Fruit fly (Drosophila melanogaster): Measurements from ENCODE around the gene CG4991.
A peak's percentile ranks its signal among the peaks of the same experiment; 100 is the strongest.

CG4991 gene

DNA sequence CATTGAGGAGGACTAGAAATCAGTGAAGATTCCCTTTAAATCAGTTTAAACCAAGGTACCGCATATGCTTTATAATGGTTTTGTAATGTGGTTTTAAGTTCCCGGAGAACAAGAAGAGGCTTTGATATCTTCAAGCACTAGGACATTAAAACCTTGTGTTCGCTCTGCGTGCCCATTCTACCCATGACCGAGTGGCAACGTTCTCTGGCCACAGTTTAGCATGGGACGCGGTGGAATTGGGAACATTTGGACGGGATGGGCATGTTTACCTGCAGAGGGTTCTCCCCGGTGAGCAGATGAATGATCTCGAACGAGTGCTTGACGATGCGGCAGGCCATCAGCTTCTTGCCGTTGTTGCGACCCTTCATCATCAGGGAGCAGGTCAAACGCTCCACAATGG, 54.9 kb downstream of the CG4991 start:
- TF ChIP-seq N (GFP tag; optimal IDR thresholded peaks at IDR 0.05) (no peak), Vsx2 (GFP tag; optimal IDR thresholded peaks at IDR 0.05; ENCODE audit: partially characterized antibody) (no peak), Sp1 (GFP tag; optimal IDR thresholded peaks at IDR 0.05) (no peak), Mio (GFP tag; optimal IDR thresholded peaks at IDR 0.05) (no peak), pan (optimal IDR thresholded peaks at IDR 0.05) (no peak), OdsH (GFP tag; optimal IDR thresholded peaks at IDR 0.05) (no peak), dsf (GFP tag; optimal IDR thresholded peaks at IDR 0.05; ENCODE audit: borderline replicate concordance) (no peak), CrebA (GFP tag; optimal IDR thresholded peaks at IDR 0.05; ENCODE audit: borderline replicate concordance) (no peak), rgr (GFP tag; optimal IDR thresholded peaks at IDR 0.05) (no peak), Dfd (GFP tag; optimal IDR thresholded peaks at IDR 0.05) (no peak), brk (GFP tag; optimal IDR thresholded peaks at IDR 0.05) (no peak), fru (GFP tag; optimal IDR thresholded peaks at IDR 0.05) (no peak), Hnf4 (GFP tag; optimal IDR thresholded peaks at IDR 0.05) (no peak), tai (GFP tag; optimal IDR thresholded peaks at IDR 0.05) (no peak), foxo (GFP tag; optimal IDR thresholded peaks at IDR 0.05) (no peak), Jra (GFP tag; optimal IDR thresholded peaks at IDR 0.05) (no peak), woc (GFP tag; optimal IDR thresholded peaks at IDR 0.05) (no peak), GATAd (GFP tag; optimal IDR thresholded peaks at IDR 0.05) (no peak), dmrt93B (GFP tag; optimal IDR thresholded peaks at IDR 0.05) (no peak)

DNA sequence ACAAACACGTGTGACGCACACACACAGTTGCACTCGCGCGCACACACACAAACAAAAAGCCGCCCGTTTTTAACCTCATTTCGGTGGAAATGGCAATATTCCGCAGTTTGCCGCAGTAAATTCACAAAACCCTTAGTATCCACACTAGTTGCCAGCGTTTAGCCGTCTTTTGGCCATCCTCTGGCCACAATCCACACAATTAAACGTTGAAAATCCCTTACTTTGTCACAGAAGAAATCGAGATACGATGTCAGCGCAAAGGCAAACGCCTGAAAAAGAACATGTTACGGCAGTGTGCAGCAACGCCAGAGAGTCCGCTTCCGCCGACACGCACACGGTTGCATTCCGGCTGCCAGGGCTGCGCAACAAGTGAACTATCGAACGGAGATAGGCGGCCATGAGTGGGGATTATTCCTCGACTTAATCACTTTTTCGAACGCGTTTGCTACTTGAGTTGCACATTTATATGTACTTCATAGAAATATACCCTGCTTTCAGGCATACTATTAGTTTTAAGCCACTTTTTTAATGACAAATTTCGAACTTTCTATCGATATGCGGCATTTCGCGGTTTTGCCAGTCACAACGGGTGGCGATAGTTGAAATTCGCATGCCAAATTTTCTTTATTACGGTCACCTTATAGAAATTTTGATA, 56.5 kb downstream of the CG4991 start, which contains the start of gene RpS5a:
Gene RpS5a (minus strand): TSS at position 282 of the 655 bp plus-strand sequence.
- TF ChIP-seq Sp1 (GFP tag; optimal IDR thresholded peaks at IDR 0.05) (peak; percentile 83), br (GFP tag; optimal IDR thresholded peaks at IDR 0.05) (peak; percentile 70), woc (GFP tag; optimal IDR thresholded peaks at IDR 0.05) (peak; percentile 66), psq (GFP tag; optimal IDR thresholded peaks at IDR 0.05) (peak; percentile 53), OdsH (GFP tag; optimal IDR thresholded peaks at IDR 0.05) (peak; percentile 51), foxo (GFP tag; optimal IDR thresholded peaks at IDR 0.05) (peak in 1 of 2 experiments; percentile 76), tai (GFP tag; optimal IDR thresholded peaks at IDR 0.05) (no peak), Vsx2 (GFP tag; optimal IDR thresholded peaks at IDR 0.05; ENCODE audit: partially characterized antibody) (no peak), Hnf4 (GFP tag; optimal IDR thresholded peaks at IDR 0.05) (peak; percentile 70), CG9705 (GFP tag; optimal IDR thresholded peaks at IDR 0.05) (peak; percentile 91), dl (GFP tag; optimal IDR thresholded peaks at IDR 0.05; ENCODE audit: insufficient read depth in 1 of 2, partially characterized antibody in 2 of 2) (no peak), dsf (GFP tag; optimal IDR thresholded peaks at IDR 0.05; ENCODE audit: borderline replicate concordance) (peak; percentile 26), Myc (optimal IDR thresholded peaks at IDR 0.05) (no peak), h (GFP tag; optimal IDR thresholded peaks at IDR 0.05) (peak; percentile 78), CG32264 (GFP tag; optimal IDR thresholded peaks at IDR 0.05) (peak; percentile 16), dmrt93B (GFP tag; optimal IDR thresholded peaks at IDR 0.05) (peak; percentile 95), Jra (GFP tag; optimal IDR thresholded peaks at IDR 0.05) (peak; percentile 16), Dif (GFP tag; optimal IDR thresholded peaks at IDR 0.05; ENCODE audit: partially characterized antibody) (no peak), Hr83 (GFP tag; optimal IDR thresholded peaks at IDR 0.05; ENCODE audit: poor library complexity, severe bottlenecking) (peak; percentile 58), usp (GFP tag; optimal IDR thresholded peaks at IDR 0.05) (no peak), HLH106 (tag; optimal IDR thresholded peaks at IDR 0.05) (peak; percentile 80), Mio (GFP tag; optimal IDR thresholded peaks at IDR 0.05) (no peak), sv (GFP tag; optimal IDR thresholded peaks at IDR 0.05) (peak; percentile 76), N (GFP tag; optimal IDR thresholded peaks at IDR 0.05) (peak; percentile 60), Dfd (GFP tag; optimal IDR thresholded peaks at IDR 0.05) (no peak), jim (GFP tag; optimal IDR thresholded peaks at IDR 0.05) (no peak), brk (GFP tag; optimal IDR thresholded peaks at IDR 0.05) (no peak), fru (GFP tag; optimal IDR thresholded peaks at IDR 0.05) (peak; percentile 72), Rel (GFP tag; optimal IDR thresholded peaks at IDR 0.05) (no peak), Rel (tag; optimal IDR thresholded peaks at IDR 0.05) (peak; percentile 68), Abd-B (GFP tag; optimal IDR thresholded peaks at IDR 0.05) (no peak), GATAd (GFP tag; optimal IDR thresholded peaks at IDR 0.05) (peak; percentile 48), ey (GFP tag; optimal IDR thresholded peaks at IDR 0.05) (peak; percentile 65), rgr (GFP tag; optimal IDR thresholded peaks at IDR 0.05) (peak; percentile 80), Hr78 (GFP tag; optimal IDR thresholded peaks at IDR 0.05) (peak; percentile 40)
